Worm (Caenorhabditis elegans) whole organism, early embryonic: Measurements from ENCODE around the gene warf-1.

ENCODE experiments used
- B0310.2 ChIP-seq: sonication (generic microtip); optimal IDR thresholded peaks from 2 replicates; lab custom pipeline; 2016; ENCODE audit warnings: mild to moderate bottlenecking, missing genetic modification characterization, missing compliant biosample characterization
- aly-1 ChIP-seq: sonication (generic microtip); optimal IDR thresholded peaks from 2 replicates; lab custom pipeline; 2016; ENCODE audit warnings: missing genetic modification characterization, missing compliant biosample characterization
- ama-1 ChIP-seq: fragments of 150-350 bp; optimal IDR thresholded peaks from 2 replicates; lab custom pipeline; 2014
- ceh-36 ChIP-seq: sonication (generic microtip); optimal IDR thresholded peaks from 2 replicates; lab custom pipeline; 2016; ENCODE audit warnings: missing genetic modification characterization, inconsistent platforms, missing compliant biosample characterization
- ets-7 ChIP-seq: sonication (generic microtip); optimal IDR thresholded peaks from 2 replicates; lab custom pipeline; 2016; ENCODE audit warnings: missing genotype, missing genetic modification characterization, missing compliant biosample characterization
- flt-1 ChIP-seq: fragments of 200-800 bp; sonication (Bioruptor generic); IDR thresholded peaks from 2 replicates; pipeline ENCODE4 v1.3.6; 2022; ENCODE audit warnings: missing genetic modification characterization, missing compliant biosample characterization
- hmg-4 ChIP-seq: fragments of 200-800 bp; sonication (Bioruptor generic); optimal IDR thresholded peaks from 2 replicates; lab custom pipeline; 2018; ENCODE audit warnings: mild to moderate bottlenecking, missing genetic modification characterization, missing compliant biosample characterization
- hnd-1 ChIP-seq: sonication (generic microtip); optimal IDR thresholded peaks from 2 replicates; lab custom pipeline; 2016; ENCODE audit warnings: missing genetic modification characterization, missing compliant biosample characterization
- pes-1 ChIP-seq: fragments of 200-800 bp; sonication (Bioruptor generic); IDR thresholded peaks from 2 replicates; pipeline ENCODE4 v1.3.6; 2022; ENCODE audit warnings: missing genetic modification reagents, missing genetic modification characterization, missing compliant biosample characterization
- scrt-1 ChIP-seq: fragments of 200-800 bp; sonication (Bioruptor generic); IDR thresholded peaks from 2 replicates; pipeline ENCODE4 v1.3.6; 2022; ENCODE audit warnings: missing genetic modification characterization, missing compliant biosample characterization
- tbx-11 ChIP-seq: fragments of 200-800 bp; sonication (Bioruptor generic); IDR thresholded peaks from 2 replicates; pipeline ENCODE4 v1.3.6; 2022; ENCODE audit warnings: missing genetic modification characterization, missing compliant biosample characterization
- tra-4 ChIP-seq: sonication (generic microtip); optimal IDR thresholded peaks from 2 replicates; lab custom pipeline; 2017; ENCODE audit warnings: missing genetic modification characterization, missing compliant biosample characterization

- TF ChIP-seq ama-1 (no peak), aly-1 (tag; lab: Kevin White, UChicago) (no peak), tra-4 (no peak), ceh-36 (no peak), hmg-4 (GFP tag; lab: Kevin White, UChicago) (no peak), ets-7 (tag; lab: Kevin White, UChicago) (no peak), flt-1 (no peak), B0310.2 (tag; lab: Kevin White, UChicago) (no peak), pes-1 (GFP tag; lab: Robert Waterston, UW) (no peak), hnd-1 (tag; lab: Kevin White, UChicago) (no peak), scrt-1 (GFP tag; lab: Robert Waterston, UW) (no peak), tbx-11 (GFP tag; lab: Robert Waterston, UW) (no peak)
Measured at ce11 chrIV:7679120-7679519, 44.5 kb downstream of the warf-1 start.
